Fruit fly (Drosophila melanogaster) whole organism, prepupa: ENCODE measurements around the gene CG42818.

Experiments
- CG16779 ChIP-seq: fragments of 200-800 bp; sonication (Bioruptor generic); optimal IDR thresholded peaks from 3 replicates; lab custom pipeline; 2017; ENCODE audit warnings: missing biosample characterization, mild to moderate bottlenecking, missing genetic modification characterization
- CG32006 ChIP-seq: fragments of 200-800 bp; sonication (Bioruptor generic); optimal IDR thresholded peaks from 3 replicates; lab custom pipeline; 2017; ENCODE audit warnings: missing biosample characterization, mild to moderate bottlenecking, missing genetic modification characterization
- CG34406 ChIP-seq: fragments of 200-800 bp; sonication (Bioruptor generic); optimal IDR thresholded peaks from 3 replicates; lab custom pipeline; 2016; ENCODE audit warnings: missing biosample characterization, missing genetic modification characterization
- Hr4 ChIP-seq: fragments of 200-800 bp; sonication (Bioruptor generic); optimal IDR thresholded peaks from 3 replicates; lab custom pipeline; 2016; ENCODE audit warnings: missing biosample characterization, missing genetic modification characterization
- Sox102F ChIP-seq: fragments of 200-800 bp; sonication (Bioruptor generic); optimal IDR thresholded peaks from 2 replicates; lab custom pipeline; 2016; ENCODE audit warnings: missing biosample characterization, mild to moderate bottlenecking, missing genetic modification characterization
- Sox15 ChIP-seq: fragments of 200-800 bp; sonication (Bioruptor generic); optimal IDR thresholded peaks from 3 replicates; lab custom pipeline; 2016; ENCODE audit warnings: missing biosample characterization, missing genetic modification characterization
- achi ChIP-seq: fragments of 200-800 bp; sonication (Bioruptor generic); optimal IDR thresholded peaks from 3 replicates; lab custom pipeline; 2016; ENCODE audit warnings: missing biosample characterization, missing genetic modification characterization
- eg ChIP-seq: fragments of 200-800 bp; sonication (Bioruptor generic); IDR thresholded peaks from 3 replicates; pipeline ENCODE4 v1.3.6; 2022; ENCODE audit warnings: missing biosample characterization, missing genetic modification characterization

DNA sequence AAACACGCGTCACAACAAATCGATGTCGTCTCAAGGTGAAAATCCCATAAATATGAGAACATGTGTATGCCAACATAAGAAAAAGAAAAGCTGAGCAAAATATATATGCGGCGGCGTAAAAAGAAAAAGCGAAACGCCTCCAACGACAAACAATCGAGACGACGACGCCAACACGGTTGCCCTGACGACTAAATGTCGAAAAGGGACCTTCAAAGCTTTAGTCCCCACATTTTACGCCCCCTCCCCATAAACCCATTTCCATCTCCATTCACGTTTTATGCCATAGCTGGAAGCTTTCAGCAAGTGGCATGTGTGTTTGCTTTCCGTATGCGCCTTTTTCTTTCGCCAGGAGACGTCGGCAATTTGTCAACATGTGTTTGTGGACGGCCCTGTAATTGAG lies 36.2 kb downstream of the CG42818 start:
- TF ChIP-seq eg, result no peak
- TF ChIP-seq Sox102F (GFP tag; lab: Kevin White, UChicago), result no peak
- no peak for TF ChIP-seq CG34406 (GFP tag; lab: Kevin White, UChicago)
- TF ChIP-seq achi (GFP tag; lab: Kevin White, UChicago), result no peak
- TF ChIP-seq Sox15 (GFP tag; lab: Kevin White, UChicago), result no peak
- no peak for TF ChIP-seq CG32006 (GFP tag; lab: Kevin White, UChicago)
- no peak for TF ChIP-seq CG16779
- no peak for TF ChIP-seq Hr4 (GFP tag; lab: Kevin White, UChicago)
